Fruit fly (Drosophila melanogaster) whole organism, adult: ENCODE data around the gene Irp-1A.

Source experiments
- CG14711 ChIP-seq: fragments of 200-800 bp; sonication (Bioruptor generic); optimal IDR thresholded peaks from 2 replicates; lab custom pipeline; 2018; ENCODE audit warnings: missing biosample characterization, mild to moderate bottlenecking, missing genetic modification characterization, moderate library complexity
- Clk ChIP-seq: fragments of 200-800 bp; sonication (Bioruptor generic); optimal IDR thresholded peaks from 2 replicates; lab custom pipeline; 2017; ENCODE audit warnings: missing biosample characterization, missing genetic modification characterization
- Crg-1 ChIP-seq: fragments of 200-800 bp; sonication (Bioruptor generic); optimal IDR thresholded peaks from 2 replicates; lab custom pipeline; 2016; ENCODE audit warnings: missing biosample characterization, missing genetic modification characterization
- kay ChIP-seq: fragments of 200-800 bp; sonication (Bioruptor generic); peaks from one replicate; lab custom pipeline; 2016; ENCODE audit warnings: missing biosample characterization, missing genetic modification characterization, borderline replicate concordance

DNA sequence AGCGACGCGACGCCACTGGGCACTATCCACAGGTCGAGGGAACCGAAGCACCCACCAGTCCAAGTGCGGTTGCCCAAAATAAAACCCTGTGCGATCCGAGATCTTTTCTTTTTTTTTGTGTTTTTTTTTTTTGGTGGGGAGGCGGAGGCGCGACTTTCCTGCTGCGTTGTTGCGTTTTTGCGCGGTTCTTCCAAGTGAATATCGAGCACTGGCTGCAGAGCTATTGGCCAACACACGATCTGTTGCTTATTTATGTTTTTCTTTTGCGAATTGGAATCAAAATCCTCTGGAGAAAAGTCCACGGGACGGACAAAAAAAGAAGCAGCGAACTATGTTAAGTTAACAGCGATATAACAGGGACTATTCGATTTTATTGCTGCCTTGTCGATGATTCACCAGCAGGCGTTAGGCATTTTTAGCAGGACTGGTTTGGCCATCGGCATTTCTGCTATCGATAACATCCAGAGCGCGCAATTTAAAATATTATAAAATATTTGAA, 3.5 kb downstream of the Irp-1A start, which contains the start of gene wge:
- TF ChIP-seq kay (peak; percentile 99), Crg-1 (GFP tag; lab: Kevin White, UChicago) (no peak), Clk (no peak), CG14711 (no peak)
